Worm (Caenorhabditis elegans) whole organism, L4 larva: ENCODE results near the gene fbxa-88.

Experiments used
- aly-2 ChIP-seq: sonication (generic microtip); optimal IDR thresholded peaks from 2 replicates; lab custom pipeline; 2018; ENCODE audit warnings: missing biosample characterization, missing genetic modification characterization
- zfp-2 ChIP-seq: sonication (generic microtip); optimal IDR thresholded peaks from 2 replicates; lab custom pipeline; 2016; ENCODE audit warnings: mild to moderate bottlenecking, missing genetic modification characterization, missing compliant biosample characterization

DNA sequence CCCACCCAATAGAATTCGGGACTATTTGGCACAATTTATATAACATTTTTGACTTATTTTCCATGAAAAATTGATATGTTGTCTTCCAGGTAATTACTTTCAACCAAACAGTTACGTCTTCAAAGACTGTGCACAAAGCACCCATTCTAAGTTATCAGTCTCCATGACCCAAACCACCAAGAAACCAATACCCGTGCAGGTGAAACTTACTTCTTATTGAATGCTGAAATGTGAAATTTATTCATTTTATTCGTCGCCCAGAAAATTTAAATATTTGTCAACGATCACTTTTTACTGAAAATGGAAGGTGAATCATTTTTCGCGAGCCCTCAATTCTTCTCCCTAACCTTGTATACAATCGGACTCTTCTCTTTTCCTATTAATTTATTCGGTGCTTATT is 47.6 kb upstream of the fbxa-88 start, which contains the start of gene srh-281:
- TF ChIP-seq zfp-2 (tag; lab: Kevin White, UChicago) (no peak), aly-2 (tag; lab: Kevin White, UChicago) (no peak)
